Fruit fly (Drosophila melanogaster) whole organism, pupa: ENCODE results near the gene CG1792.
A peak's percentile ranks its signal among the peaks of the same experiment; 100 is the strongest.

ENCODE experiments used
- CG8159 ChIP-seq: fragments of 200-800 bp; sonication (Bioruptor generic); optimal IDR thresholded peaks from 3 replicates; lab custom pipeline; 2018; ENCODE audit warnings: missing biosample characterization, mild to moderate bottlenecking, missing genetic modification characterization, moderate library complexity
- CG8301 ChIP-seq: fragments of 200-800 bp; sonication (Bioruptor generic); optimal IDR thresholded peaks from 2 replicates; lab custom pipeline; 2018; ENCODE audit warnings: missing biosample characterization, mild to moderate bottlenecking, missing genetic modification characterization
- EcR ChIP-seq: fragments of 200-800 bp; sonication (Bioruptor generic); optimal IDR thresholded peaks from 3 replicates; lab custom pipeline; 2019; ENCODE audit warnings: missing biosample characterization, missing genetic modification characterization, mild to moderate bottlenecking, moderate library complexity, missing genetic modification reagents
- Ets98B ChIP-seq: fragments of 200-800 bp; sonication (Bioruptor generic); IDR thresholded peaks from 2 replicates; pipeline ENCODE4 v1.3.6; 2022; ENCODE audit warnings: missing biosample characterization, missing genetic modification characterization
- Pif1B ChIP-seq: fragments of 200-800 bp; sonication (Bioruptor generic); optimal IDR thresholded peaks from 3 replicates; lab custom pipeline; 2016; ENCODE audit warnings: missing biosample characterization, missing genetic modification characterization

- TF ChIP-seq EcR (GFP tag; lab: Kevin White, UChicago): no peak
- TF ChIP-seq CG8301 (tag; lab: Kevin White, UChicago): no peak
- TF ChIP-seq Pif1B: no peak
- TF ChIP-seq Ets98B (GFP tag; lab: Robert Waterston, UW): no peak
- TF ChIP-seq CG8159 (tag; lab: Kevin White, UChicago): peak; percentile 26
These were observed 35.5 kb upstream of the CG1792 start, which contains the start of the genes pygo and rod for dm6 chr3R:31580586-31580994.
